Worm (Caenorhabditis elegans) whole organism, L2 larva: ENCODE data around the gene gcp-2.1.
A peak's percentile ranks its signal among the peaks of the same experiment; 100 is the strongest.
"Not testable (repeated sequence)": the region's sequence is repeated elsewhere in the genome, so short reads cannot be mapped to it uniquely, and the experiment has no call there.

ENCODE experiments used
- R02D3.7 ChIP-seq: fragments of 150-350 bp; optimal IDR thresholded peaks from 2 replicates; lab custom pipeline; 2014; ENCODE audit warnings: missing biosample characterization, missing genetic modification characterization
- ama-1 ChIP-seq: fragments of 150-350 bp; optimal IDR thresholded peaks from 2 replicates; lab custom pipeline; 2018; ENCODE audit warnings: inconsistent platforms
- crh-2 ChIP-seq: sonication (generic microtip); optimal IDR thresholded peaks from 2 replicates; lab custom pipeline; 2017; ENCODE audit warnings: missing biosample characterization, missing genetic modification characterization
- dmd-4 ChIP-seq: sonication (generic microtip); optimal IDR thresholded peaks from 2 replicates; lab custom pipeline; 2017; ENCODE audit warnings: missing biosample characterization, missing genetic modification characterization
- egl-27 ChIP-seq: sonication (generic microtip); optimal IDR thresholded peaks from 3 replicates; lab custom pipeline; 2017; ENCODE audit warnings: missing biosample characterization, missing genetic modification reagents, missing genetic modification characterization
- elt-1 ChIP-seq: fragments of 150-350 bp; optimal IDR thresholded peaks from 2 replicates; lab custom pipeline; 2014; ENCODE audit warnings: missing biosample characterization, missing genetic modification characterization
- fos-1 ChIP-seq: fragments of 150-350 bp; optimal IDR thresholded peaks from 2 replicates; lab custom pipeline; 2014; ENCODE audit warnings: missing biosample characterization, missing genetic modification characterization
- gmeb-1 ChIP-seq: fragments of 150-350 bp; optimal IDR thresholded peaks from 2 replicates; lab custom pipeline; 2014; ENCODE audit warnings: missing biosample characterization, missing genetic modification characterization
- lin-13 ChIP-seq: fragments of 150-350 bp; optimal IDR thresholded peaks from 2 replicates; lab custom pipeline; 2014; ENCODE audit warnings: missing biosample characterization, missing genetic modification reagents, missing genetic modification characterization
- lin-39 ChIP-seq: fragments of 150-350 bp; optimal IDR thresholded peaks from 2 replicates; lab custom pipeline; 2014; ENCODE audit warnings: missing biosample characterization, missing genetic modification reagents, missing genetic modification characterization
- lsy-2 ChIP-seq, 2 experiments: fragments of 150-350 bp in 1 of 2; sonication (generic microtip) in 1 of 2; optimal IDR thresholded peaks; 2 replicates each; lab custom pipeline; 2014 to 2017; ENCODE audit warnings: missing biosample characterization in 2 of 2, missing genetic modification characterization in 2 of 2
- mab-5 ChIP-seq: fragments of 150-350 bp; optimal IDR thresholded peaks from 2 replicates; lab custom pipeline; 2014; ENCODE audit warnings: missing biosample characterization, missing genetic modification characterization
- mbf-1 ChIP-seq: sonication (generic microtip); optimal IDR thresholded peaks from 2 replicates; lab custom pipeline; 2017; ENCODE audit warnings: missing biosample characterization, missing genetic modification characterization
- nhr-10 ChIP-seq: sonication (generic microtip); optimal IDR thresholded peaks from 2 replicates; lab custom pipeline; 2017; ENCODE audit warnings: missing biosample characterization, missing genetic modification characterization
- nhr-11 ChIP-seq: fragments of 150-350 bp; optimal IDR thresholded peaks from 2 replicates; lab custom pipeline; 2014; ENCODE audit warnings: missing biosample characterization, missing genetic modification characterization
- nhr-129 ChIP-seq: fragments of 150-350 bp; optimal IDR thresholded peaks from 2 replicates; lab custom pipeline; 2014; ENCODE audit warnings: missing biosample characterization, missing genetic modification characterization
- nhr-21 ChIP-seq: fragments of 150-350 bp; optimal IDR thresholded peaks from 2 replicates; lab custom pipeline; 2014; ENCODE audit warnings: missing biosample characterization, missing genetic modification characterization
- nhr-237 ChIP-seq: fragments of 150-350 bp; optimal IDR thresholded peaks from 2 replicates; lab custom pipeline; 2014; ENCODE audit warnings: missing biosample characterization, missing genetic modification characterization
- nhr-25 ChIP-seq: fragments of 150-350 bp; sonication (generic microtip); optimal IDR thresholded peaks from 3 replicates; lab custom pipeline; 2014; ENCODE audit warnings: missing biosample characterization, missing genetic modification characterization
- nhr-6 ChIP-seq: fragments of 150-350 bp; optimal IDR thresholded peaks from 2 replicates; lab custom pipeline; 2014; ENCODE audit warnings: missing biosample characterization, missing genetic modification characterization
- nhr-77 ChIP-seq: fragments of 150-350 bp; optimal IDR thresholded peaks from 2 replicates; lab custom pipeline; 2014; ENCODE audit warnings: missing biosample characterization, missing genetic modification characterization
- peb-1 ChIP-seq: fragments of 150-350 bp; optimal IDR thresholded peaks from 2 replicates; lab custom pipeline; 2014; ENCODE audit warnings: missing biosample characterization, missing genetic modification characterization
- sem-4 ChIP-seq: fragments of 150-350 bp; optimal IDR thresholded peaks from 2 replicates; lab custom pipeline; 2014; ENCODE audit warnings: missing biosample characterization, missing genetic modification reagents, missing genetic modification characterization
- skn-1 ChIP-seq: sonication (generic microtip); optimal IDR thresholded peaks from 2 replicates; lab custom pipeline; 2017; ENCODE audit warnings: missing biosample characterization, missing genetic modification characterization
- sma-3 ChIP-seq: sonication (generic microtip); optimal IDR thresholded peaks from 2 replicates; lab custom pipeline; 2016; ENCODE audit warnings: missing genetic modification reagents, missing genetic modification characterization, missing compliant biosample characterization
- sma-9 ChIP-seq, 2 experiments: fragments of 150-350 bp in 1 of 2; sonication (generic microtip) in 1 of 2; optimal IDR thresholded peaks; 2 replicates each; lab custom pipeline; 2014 to 2016; ENCODE audit warnings: missing genetic modification characterization in 2 of 2, mild to moderate bottlenecking in 1 of 2, missing biosample characterization in 1 of 2, missing compliant biosample characterization in 1 of 2, missing genetic modification reagents in 1 of 2, moderate library complexity in 1 of 2
- snpc-4 ChIP-seq: fragments of 150-350 bp; optimal IDR thresholded peaks from 2 replicates; lab custom pipeline; 2014; ENCODE audit warnings: missing biosample characterization, missing genetic modification characterization
- unc-39 ChIP-seq: fragments of 150-350 bp; optimal IDR thresholded peaks from 2 replicates; lab custom pipeline; 2014; ENCODE audit warnings: missing biosample characterization, missing genetic modification characterization
- zag-1 ChIP-seq: fragments of 150-350 bp; optimal IDR thresholded peaks from 2 replicates; lab custom pipeline; 2014; ENCODE audit warnings: missing biosample characterization, missing genetic modification characterization
- ztf-11 ChIP-seq: sonication (generic microtip); optimal IDR thresholded peaks from 2 replicates; lab custom pipeline; 2017; ENCODE audit warnings: missing biosample characterization, missing genetic modification characterization

The gcp-2.1 gene

DNA sequence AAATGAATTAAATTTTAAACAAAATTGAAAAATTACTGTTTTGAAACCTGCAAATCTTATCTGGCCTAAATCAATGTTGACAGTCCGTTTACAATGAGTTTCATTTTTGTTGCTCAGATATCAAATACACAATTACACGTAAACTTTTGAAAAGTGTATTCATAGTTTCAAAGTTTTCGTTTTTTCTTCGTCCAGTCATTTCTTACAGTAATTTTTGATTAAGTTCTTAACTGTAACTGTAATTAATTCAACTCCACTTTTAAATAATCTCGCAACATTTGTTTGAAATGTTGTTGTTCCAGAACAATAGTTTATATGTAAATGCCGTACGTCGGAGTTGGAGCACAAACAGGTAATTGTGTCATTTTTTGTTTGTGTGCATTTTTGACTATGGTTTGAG lies at the start of gene gcp-2.1:
Gene gcp-2.1 (plus strand): TSS at position 301 of the 400 bp plus-strand sequence.
- TF ChIP-seq egl-27 (tag; lab: Kevin White, UChicago) (no peak), mbf-1 (tag; lab: Kevin White, UChicago) (no peak), nhr-237 (tag; lab: Kevin White, UChicago) (no peak), nhr-21 (tag; lab: Kevin White, UChicago) (no peak), sem-4 (tag; lab: Kevin White, UChicago) (no peak), dmd-4 (tag; lab: Kevin White, UChicago) (no peak), lin-13 (GFP tag; lab: Kevin White, UChicago) (no peak), nhr-25 (tag; lab: Kevin White, UChicago) (no peak), sma-3 (no peak), zag-1 (tag; lab: Kevin White, UChicago) (no peak), lsy-2 (tag; optimal IDR thresholded peaks at IDR 0.05; lab: Kevin White, UChicago) (no peak), unc-39 (tag; lab: Kevin White, UChicago) (no peak), peb-1 (tag; lab: Kevin White, UChicago) (no peak), mab-5 (no peak), ama-1 (lab: Kevin White, UChicago) (no peak), nhr-77 (tag; lab: Kevin White, UChicago) (no peak)

DNA sequence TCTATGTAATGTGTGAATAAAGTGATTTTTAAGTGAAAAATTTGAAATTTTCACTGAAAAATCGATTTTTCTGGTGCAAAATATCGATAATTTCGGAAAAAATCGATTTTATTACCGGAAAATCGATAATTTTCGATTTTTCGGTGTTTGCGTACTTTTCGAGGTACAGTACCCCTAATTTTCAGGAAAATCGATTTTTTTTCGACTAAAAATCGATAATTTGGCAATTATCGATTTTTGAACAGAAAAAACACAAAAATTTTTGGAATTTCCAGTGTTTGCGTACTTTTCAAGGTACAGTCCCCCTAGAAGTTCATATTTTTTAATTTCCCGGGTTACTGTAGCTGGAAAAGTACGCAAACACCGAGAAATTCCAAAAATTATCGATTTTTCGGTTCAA lies 30.1 kb upstream of the gcp-2.1 start:
- TF ChIP-seq nhr-11 (tag; lab: Kevin White, UChicago) (no peak), peb-1 (tag; lab: Kevin White, UChicago) (no peak)

DNA sequence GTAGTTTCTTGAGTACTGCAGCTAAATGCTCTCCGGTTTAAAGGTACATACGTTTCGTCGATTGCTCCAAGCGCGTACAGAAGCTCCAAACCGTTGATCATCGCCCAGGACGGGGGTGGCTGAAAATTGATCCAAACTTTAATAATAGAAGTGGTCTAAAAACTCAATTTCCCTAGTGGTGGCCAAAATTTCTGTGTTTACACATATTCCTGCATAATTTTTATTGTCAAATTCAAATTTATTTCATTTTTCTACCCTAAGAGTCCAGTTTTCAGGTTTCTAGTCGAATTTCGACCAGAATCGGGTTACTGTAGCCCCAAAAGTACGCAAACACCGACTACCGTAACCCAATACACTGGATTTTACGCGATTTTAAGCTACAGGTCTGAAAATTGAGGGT lies 27.7 kb upstream of the gcp-2.1 start, which contains the start of gene Y108F1.5:
Gene Y108F1.5 (minus strand): TSS at position 101 of the 400 bp plus-strand sequence.
- not testable (repeated sequence) for TF ChIP-seq zag-1, crh-2, snpc-4 (tag; lab: Kevin White, UChicago)

- TF ChIP-seq unc-39 (tag; lab: Kevin White, UChicago); sma-9 (GFP tag; optimal IDR thresholded peaks at IDR 0.05; lab: Kevin White, UChicago); sma-9 (tag; optimal IDR thresholded peaks at IDR 0.05; lab: Kevin White, UChicago); lin-13 (GFP tag; lab: Kevin White, UChicago): not testable (repeated sequence)
- TF ChIP-seq, all 48 proteins: peak for 0; not testable (repeated sequence) for 48
These were observed 15.5 kb upstream of the gcp-2.1 start, which contains the start of gene Y47C4A.1 for ce11 chrX:286116-286515. Y47C4A.1 (minus strand) TSS chrX:286216.

ce11 chrX:295726-296125 lies 5.9 kb upstream of the gcp-2.1 start:
- TF ChIP-seq sem-4 (tag; lab: Kevin White, UChicago) (no peak), elt-1 (tag; lab: Kevin White, UChicago) (no peak), nhr-11 (tag; lab: Kevin White, UChicago) (no peak), gmeb-1 (tag; lab: Kevin White, UChicago) (no peak), nhr-10 (tag; lab: Kevin White, UChicago) (no peak)
- TF ChIP-seq, all 48 proteins: peak for 0

ce11 chrX:296934-297333 lies 4.7 kb upstream of the gcp-2.1 start, which contains the start of gene R57.2:
R57.2 (plus strand) TSS chrX:297234.
- no peak for TF ChIP-seq mab-5
- TF ChIP-seq skn-1 (tag; lab: Kevin White, UChicago), result no peak
- no peak for TF ChIP-seq lin-13 (GFP tag; lab: Kevin White, UChicago)
- TF ChIP-seq mbf-1 (tag; lab: Kevin White, UChicago), result no peak
- TF ChIP-seq dmd-4 (tag; lab: Kevin White, UChicago), result no peak
- TF ChIP-seq R02D3.7, result no peak
- TF ChIP-seq sma-9 (GFP tag; optimal IDR thresholded peaks at IDR 0.05; lab: Kevin White, UChicago), result no peak
- TF ChIP-seq sma-9 (tag; optimal IDR thresholded peaks at IDR 0.05; lab: Kevin White, UChicago), result no peak
- TF ChIP-seq egl-27 (tag; lab: Kevin White, UChicago), result no peak
- TF ChIP-seq nhr-6 (tag; lab: Kevin White, UChicago), result no peak
- TF ChIP-seq ztf-11, result no peak
- no peak for TF ChIP-seq lin-39 (tag; lab: Kevin White, UChicago)
- TF ChIP-seq sma-3, result no peak
- no peak for TF ChIP-seq ama-1 (lab: Kevin White, UChicago)

DNA sequence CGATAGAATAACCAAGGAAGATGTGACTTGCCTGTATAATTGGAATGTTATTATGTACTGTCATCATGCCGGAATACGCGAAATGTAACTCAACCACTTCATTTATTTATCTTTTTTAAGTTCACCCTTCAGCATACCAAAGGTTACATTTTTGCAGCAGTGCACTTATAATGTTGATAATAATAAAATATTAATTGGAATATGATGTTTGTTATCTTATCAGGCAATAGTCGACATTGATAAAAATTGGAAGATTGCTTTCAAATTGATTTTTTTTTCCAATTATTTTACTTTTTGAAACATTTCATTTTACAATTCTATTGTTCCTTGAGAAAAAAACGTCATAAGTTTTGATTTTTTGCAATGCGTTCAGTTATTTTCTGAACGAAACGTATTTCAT lies 2.5 kb upstream of the gcp-2.1 start:
- TF ChIP-seq fos-1 (tag; lab: Kevin White, UChicago) (peak; percentile 64), nhr-129 (tag; lab: Kevin White, UChicago) (no peak)
